Worm (Caenorhabditis elegans) whole organism, mixed stage, embryonic: ENCODE data around the gene cpt-3.
"Not testable (repeated sequence)": the region's sequence is repeated elsewhere in the genome, so short reads cannot be mapped to it uniquely, and the experiment has no call there.

ENCODE experiments used
- M03D4.4 ChIP-seq: sonication (generic microtip); optimal IDR thresholded peaks from 2 replicates; lab custom pipeline; 2017; ENCODE audit warnings: mild to moderate bottlenecking, missing genetic modification characterization, missing compliant biosample characterization
- blmp-1 ChIP-seq: fragments of 150-350 bp; optimal IDR thresholded peaks from 2 replicates; lab custom pipeline; 2014; ENCODE audit warnings: missing biosample characterization, missing genetic modification characterization
- ceh-39 ChIP-seq: fragments of 150-350 bp; optimal IDR thresholded peaks from 2 replicates; lab custom pipeline; 2014; ENCODE audit warnings: missing biosample characterization, missing genetic modification characterization
- ceh-43 ChIP-seq: fragments of 200-800 bp; sonication (Bioruptor generic); optimal IDR thresholded peaks from 2 replicates; lab custom pipeline; 2018; ENCODE audit warnings: mild to moderate bottlenecking, missing genetic modification characterization, moderate library complexity, missing compliant biosample characterization
- ceh-83 ChIP-seq: fragments of 200-800 bp; sonication (Bioruptor generic); optimal IDR thresholded peaks from 2 replicates; lab custom pipeline; 2018; ENCODE audit warnings: mild to moderate bottlenecking, missing genetic modification characterization, missing compliant biosample characterization
- ces-1 ChIP-seq: fragments of 150-350 bp; optimal IDR thresholded peaks from 2 replicates; lab custom pipeline; 2014; ENCODE audit warnings: missing biosample characterization, missing genetic modification reagents, missing genetic modification characterization
- cnd-1 ChIP-seq: fragments of 200-800 bp; sonication (Bioruptor generic); optimal IDR thresholded peaks from 2 replicates; lab custom pipeline; 2018; ENCODE audit warnings: mild to moderate bottlenecking, missing genetic modification characterization, missing compliant biosample characterization
- drap-1 ChIP-seq: fragments of 200-800 bp; sonication (Bioruptor generic); optimal IDR thresholded peaks from 3 replicates; lab custom pipeline; 2018; ENCODE audit warnings: mild to moderate bottlenecking, missing genetic modification characterization, missing compliant biosample characterization
- elt-1 ChIP-seq: sonication (generic microtip); optimal IDR thresholded peaks from 2 replicates; lab custom pipeline; 2017; ENCODE audit warnings: missing genetic modification characterization, mild to moderate bottlenecking, missing compliant biosample characterization, antibody characterized with exemption, moderate library complexity, borderline replicate concordance; ENCODE audit not compliant: insufficient read depth
- elt-3 ChIP-seq: fragments of 150-350 bp; optimal IDR thresholded peaks from 2 replicates; lab custom pipeline; 2014; ENCODE audit warnings: missing biosample characterization, missing genetic modification characterization
- flh-1 ChIP-seq: fragments of 200-800 bp; sonication (Bioruptor generic); optimal IDR thresholded peaks from 2 replicates; lab custom pipeline; 2018; ENCODE audit warnings: mild to moderate bottlenecking, missing genetic modification characterization, moderate library complexity, missing compliant biosample characterization
- ham-2 ChIP-seq: fragments of 200-800 bp; sonication (Bioruptor generic); optimal IDR thresholded peaks from 2 replicates; lab custom pipeline; 2018; ENCODE audit warnings: mild to moderate bottlenecking, missing genetic modification characterization, missing compliant biosample characterization
- hlh-1 ChIP-seq: fragments of 150-350 bp; optimal IDR thresholded peaks from 2 replicates; lab custom pipeline; 2014; ENCODE audit warnings: missing biosample characterization, missing genetic modification reagents, missing genetic modification characterization
- lin-13 ChIP-seq: fragments of 150-350 bp; optimal IDR thresholded peaks from 2 replicates; lab custom pipeline; 2014; ENCODE audit warnings: missing biosample characterization, missing genetic modification characterization
- lin-32 ChIP-seq: fragments of 200-800 bp; sonication (Bioruptor generic); optimal IDR thresholded peaks from 2 replicates; lab custom pipeline; 2018; ENCODE audit warnings: mild to moderate bottlenecking, missing genetic modification characterization, missing compliant biosample characterization
- mab-5 ChIP-seq: fragments of 150-350 bp; optimal IDR thresholded peaks from 2 replicates; lab custom pipeline; 2014; ENCODE audit warnings: missing biosample characterization, missing genetic modification characterization
- mep-1 ChIP-seq: fragments of 150-350 bp; optimal IDR thresholded peaks from 2 replicates; lab custom pipeline; 2017; ENCODE audit warnings: missing biosample characterization, missing genetic modification reagents, missing genetic modification characterization, inconsistent platforms
- mls-2 ChIP-seq: sonication (generic microtip); optimal IDR thresholded peaks from 2 replicates; lab custom pipeline; 2016; ENCODE audit warnings: mild to moderate bottlenecking, missing genetic modification characterization, moderate library complexity, missing compliant biosample characterization
- nhr-12 ChIP-seq: fragments of 150-350 bp; optimal IDR thresholded peaks from 2 replicates; lab custom pipeline; 2014; ENCODE audit warnings: missing biosample characterization, missing genetic modification characterization
- nhr-2 ChIP-seq: fragments of 150-350 bp; optimal IDR thresholded peaks from 2 replicates; lab custom pipeline; 2014; ENCODE audit warnings: missing biosample characterization, missing genetic modification characterization
- nhr-237 ChIP-seq: fragments of 150-350 bp; optimal IDR thresholded peaks from 2 replicates; lab custom pipeline; 2014; ENCODE audit warnings: missing biosample characterization, missing genetic modification characterization
- nhr-28 ChIP-seq: fragments of 150-350 bp; optimal IDR thresholded peaks from 2 replicates; lab custom pipeline; 2014; ENCODE audit warnings: missing biosample characterization, missing genetic modification characterization
- nhr-76 ChIP-seq: sonication (generic microtip); optimal IDR thresholded peaks from 2 replicates; lab custom pipeline; 2017; ENCODE audit warnings: missing biosample characterization, missing genetic modification characterization
- pha-4 ChIP-seq: fragments of 150-350 bp; optimal IDR thresholded peaks from 2 replicates; lab custom pipeline; 2018; ENCODE audit warnings: missing biosample characterization, missing genetic modification reagents, missing genetic modification characterization
- sem-2 ChIP-seq: fragments of 200-800 bp; sonication (Bioruptor generic); optimal IDR thresholded peaks from 2 replicates; lab custom pipeline; 2018; ENCODE audit warnings: mild to moderate bottlenecking, missing genetic modification characterization, missing compliant biosample characterization
- snpc-4 ChIP-seq: fragments of 150-350 bp; optimal IDR thresholded peaks from 2 replicates; lab custom pipeline; 2014; ENCODE audit warnings: missing biosample characterization, missing genetic modification characterization
- sptf-1 ChIP-seq: sonication (generic microtip); optimal IDR thresholded peaks from 2 replicates; lab custom pipeline; 2017; ENCODE audit warnings: mild to moderate bottlenecking, missing genetic modification characterization, moderate library complexity, missing compliant biosample characterization
- tbx-8 ChIP-seq: fragments of 200-800 bp; sonication (Bioruptor generic); optimal IDR thresholded peaks from 2 replicates; lab custom pipeline; 2018; ENCODE audit warnings: mild to moderate bottlenecking, missing genetic modification characterization, moderate library complexity, missing compliant biosample characterization
- unc-120 ChIP-seq: sonication (generic microtip); optimal IDR thresholded peaks from 2 replicates; lab custom pipeline; 2017; ENCODE audit warnings: missing genetic modification characterization, missing compliant biosample characterization; ENCODE audit not compliant: poor library complexity, severe bottlenecking
- unc-39 ChIP-seq: fragments of 150-350 bp; optimal IDR thresholded peaks from 2 replicates; lab custom pipeline; 2014; ENCODE audit warnings: missing biosample characterization, missing genetic modification characterization
- zip-8 ChIP-seq: fragments of 150-350 bp; optimal IDR thresholded peaks from 2 replicates; lab custom pipeline; 2014; ENCODE audit warnings: missing biosample characterization, missing genetic modification characterization
- ztf-11 ChIP-seq: fragments of 150-350 bp; optimal IDR thresholded peaks from 2 replicates; lab custom pipeline; 2014; ENCODE audit warnings: missing biosample characterization, missing genetic modification characterization

Gene cpt-3

ce11 chrIII:2082519-2082918 lies at the start of gene cpt-3:
TSS of gene cpt-3 (plus strand) at chrIII:2082819.
- not testable (repeated sequence) for TF ChIP-seq elt-1 (tag; lab: Kevin White, UChicago); unc-39 (tag; lab: Kevin White, UChicago); zip-8

- no peak for TF ChIP-seq nhr-2
- no peak for TF ChIP-seq unc-39 (tag; lab: Kevin White, UChicago)
- no peak for TF ChIP-seq flh-1 (GFP tag; lab: Kevin White, UChicago)
- no peak for TF ChIP-seq ces-1 (GFP tag; lab: Kevin White, UChicago)
- TF ChIP-seq elt-3 (tag; lab: Kevin White, UChicago) = no peak
- TF ChIP-seq zip-8 = no peak
- TF ChIP-seq ztf-11 = no peak
- no peak for TF ChIP-seq hlh-1 (tag; lab: Kevin White, UChicago)
- no peak for TF ChIP-seq sem-2
- TF ChIP-seq lin-32 (GFP tag; lab: Kevin White, UChicago) = no peak
- TF ChIP-seq M03D4.4 (tag; lab: Kevin White, UChicago) = no peak
- no peak for TF ChIP-seq nhr-28 (tag; lab: Kevin White, UChicago)
- no peak for TF ChIP-seq drap-1 (GFP tag; lab: Kevin White, UChicago)
- no peak for TF ChIP-seq nhr-237 (tag; lab: Kevin White, UChicago)
Measured at ce11 chrIII:2047907-2048306, 34.7 kb upstream of the cpt-3 start, which contains the start of gene dpy-1. TSS of gene dpy-1 (minus strand) at chrIII:2048007.

- no peak for TF ChIP-seq unc-120 (tag; lab: Kevin White, UChicago)
- TF ChIP-seq ces-1 (GFP tag; lab: Kevin White, UChicago) = no peak
Measured at ce11 chrIII:2049825-2050224, 32.8 kb upstream of the cpt-3 start.

ce11 chrIII:2050494-2050893 lies 32.1 kb upstream of the cpt-3 start:
- TF ChIP-seq ces-1 (GFP tag; lab: Kevin White, UChicago) = no peak
- no peak for TF ChIP-seq blmp-1 (tag; lab: Kevin White, UChicago)
- TF ChIP-seq ztf-11 = no peak
- TF ChIP-seq nhr-2 = no peak
- no peak for TF ChIP-seq tbx-8 (GFP tag; lab: Kevin White, UChicago)
- TF ChIP-seq unc-120 (tag; lab: Kevin White, UChicago) = no peak
- no peak for TF ChIP-seq drap-1 (GFP tag; lab: Kevin White, UChicago)
- TF ChIP-seq nhr-12 (tag; lab: Kevin White, UChicago) = no peak
- no peak for TF ChIP-seq ceh-43 (GFP tag; lab: Kevin White, UChicago)
- TF ChIP-seq ceh-83 (GFP tag; lab: Kevin White, UChicago) = no peak
- TF ChIP-seq pha-4 = no peak
- TF ChIP-seq sem-2 = no peak
- no peak for TF ChIP-seq unc-39 (tag; lab: Kevin White, UChicago)
- TF ChIP-seq ceh-39 (tag; lab: Kevin White, UChicago) = no peak
- no peak for TF ChIP-seq sptf-1 (tag; lab: Kevin White, UChicago)
- TF ChIP-seq ham-2 (GFP tag; lab: Kevin White, UChicago) = no peak
- TF ChIP-seq mep-1 (tag; lab: Kevin White, UChicago) = no peak

- TF ChIP-seq mls-2 (tag; lab: Kevin White, UChicago) (no peak), elt-3 (tag; lab: Kevin White, UChicago) (peak; percentile 8), pha-4 (no peak)
Measured at ce11 chrIII:2053433-2053832, 29.2 kb upstream of the cpt-3 start.

DNA sequence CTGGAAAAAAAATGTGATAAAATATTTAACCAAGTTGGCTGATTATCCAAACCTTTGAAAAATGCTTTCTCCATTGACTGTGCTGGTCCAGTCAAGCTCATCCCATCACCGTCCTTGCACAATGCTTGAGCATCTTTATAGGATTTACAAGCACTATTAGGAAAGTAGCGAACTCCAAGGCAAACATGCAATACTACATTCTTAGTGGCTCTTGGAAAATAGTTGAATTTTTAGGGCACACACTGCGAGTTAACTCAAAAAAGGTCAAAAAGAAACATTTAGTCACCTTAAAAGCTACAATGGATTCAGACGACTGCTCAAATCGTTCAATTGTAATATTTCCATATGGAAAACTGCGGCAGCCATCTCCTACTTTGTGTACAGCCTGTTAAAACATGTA lies 28.5 kb upstream of the cpt-3 start, which contains the start of gene M01E10.3:
TSS of gene M01E10.3 (minus strand) at position 101 of the 400 bp plus-strand sequence.
- TF ChIP-seq lin-13 (tag; lab: Kevin White, UChicago) (no peak), mab-5 (tag; lab: Kevin White, UChicago) (no peak), pha-4 (no peak), ces-1 (GFP tag; lab: Kevin White, UChicago) (no peak), ztf-11 (no peak), mls-2 (tag; lab: Kevin White, UChicago) (no peak), drap-1 (GFP tag; lab: Kevin White, UChicago) (no peak), snpc-4 (tag; lab: Kevin White, UChicago) (no peak), sptf-1 (tag; lab: Kevin White, UChicago) (no peak), cnd-1 (no peak), nhr-76 (tag; lab: Kevin White, UChicago) (no peak), ceh-43 (GFP tag; lab: Kevin White, UChicago) (no peak), unc-120 (tag; lab: Kevin White, UChicago) (no peak), flh-1 (GFP tag; lab: Kevin White, UChicago) (no peak)
- TF ChIP-seq, all 35 proteins: peak for 0
